Fruit fly (Drosophila melanogaster) whole organism, adult: ENCODE data around the gene Nepl13.

ENCODE experiments used
- CG11617 ChIP-seq: fragments of 200-800 bp; sonication (Bioruptor generic); optimal IDR thresholded peaks from 2 replicates; lab custom pipeline; 2017; ENCODE audit warnings: mild to moderate bottlenecking, missing biosample characterization, missing genetic modification reagents, missing genetic modification characterization
- CG33017 ChIP-seq: fragments of 200-800 bp; sonication (Bioruptor generic); optimal IDR thresholded peaks from 2 replicates; lab custom pipeline; 2018; ENCODE audit warnings: missing biosample characterization, mild to moderate bottlenecking, missing genetic modification characterization, moderate library complexity
- CG7045 ChIP-seq: fragments of 200-800 bp; sonication (Bioruptor generic); optimal IDR thresholded peaks from 2 replicates; lab custom pipeline; 2017; ENCODE audit warnings: missing biosample characterization, mild to moderate bottlenecking, missing genetic modification characterization
- Clk ChIP-seq: fragments of 200-800 bp; sonication (Bioruptor generic); optimal IDR thresholded peaks from 2 replicates; lab custom pipeline; 2017; ENCODE audit warnings: missing biosample characterization, missing genetic modification characterization
- Mnt ChIP-seq: fragments of 200-800 bp; sonication (Bioruptor generic); optimal IDR thresholded peaks from 2 replicates; lab custom pipeline; 2016; ENCODE audit warnings: missing biosample characterization, mild to moderate bottlenecking, missing genetic modification characterization
- cnc ChIP-seq, 2 experiments: fragments of >200 bp; optimal IDR thresholded peaks; 2 replicates each; lab custom pipeline; 2017

DNA sequence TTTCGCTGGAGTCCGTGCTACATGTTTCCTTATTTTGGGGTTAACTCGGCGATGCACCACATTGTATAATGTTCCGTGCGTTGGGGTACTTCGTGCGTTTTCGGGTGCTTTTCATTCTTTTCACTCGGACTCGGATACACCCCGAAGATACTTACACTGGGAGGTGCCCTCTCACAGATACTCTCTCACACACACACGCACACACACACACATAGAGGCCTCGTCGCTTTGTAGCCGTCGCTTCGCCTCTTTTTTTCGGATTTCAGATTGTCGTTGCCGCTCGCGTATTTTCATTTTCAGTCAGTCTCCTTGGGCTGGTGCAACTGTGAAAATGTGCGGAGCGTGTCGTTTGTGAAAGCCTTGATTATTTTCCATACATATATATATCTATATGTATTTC lies 20.5 kb upstream of the Nepl13 start:
- peak; percentile 61 for TF ChIP-seq Mnt (GFP tag; lab: Kevin White, UChicago)
- peak; percentile 69 for TF ChIP-seq CG7045
- peak; percentile 85 for TF ChIP-seq Clk (GFP tag; lab: Kevin White, UChicago)
- no peak for TF ChIP-seq cnc (optimal IDR thresholded peaks at IDR 0.05; lab: Kevin White, UChicago)
- peak; percentile 79 for TF ChIP-seq CG33017 (tag; lab: Kevin White, UChicago)
- TF ChIP-seq CG11617 (GFP tag; lab: Kevin White, UChicago), result peak; percentile 65
